Worm (Caenorhabditis elegans): ENCODE data around the gene str-150.

DNA sequence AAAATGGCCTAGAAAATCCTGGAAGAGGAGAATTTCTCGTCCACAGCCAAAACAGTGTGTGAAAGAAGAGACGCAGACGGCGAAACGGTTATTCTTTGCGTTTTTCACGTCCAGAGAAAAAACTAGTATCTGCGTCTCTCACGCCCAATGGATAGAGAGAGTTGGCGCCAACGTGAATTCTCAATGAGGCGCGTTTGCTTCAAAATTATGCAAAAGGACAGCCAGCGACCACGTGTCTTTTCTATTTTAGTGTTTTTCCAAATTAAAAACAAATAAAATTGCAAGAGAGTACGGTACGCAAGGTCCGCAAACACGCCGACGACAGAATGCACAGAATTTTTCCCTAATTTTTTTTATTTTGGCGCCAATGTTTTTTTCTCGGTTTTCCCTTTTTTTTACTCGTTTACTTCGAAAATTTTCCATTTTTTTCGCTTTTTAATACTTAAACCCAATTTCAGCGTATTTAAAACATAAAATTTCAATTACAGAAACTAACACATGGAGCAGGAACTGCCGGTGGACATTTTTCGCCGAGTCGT is 45.1 kb upstream of the str-150 start, which contains the start of gene Y32B12B.2:
- TF ChIP-seq flt-1 (GFP tag; IDR thresholded peaks at IDR 0.05), result 0 out of 2 replicates have a peak, but pooled peaks have one; percentile 27
- TF ChIP-seq tab-1 (GFP tag; IDR thresholded peaks at IDR 0.05), result no peak
- no peak for TF ChIP-seq med-1 (GFP tag; optimal IDR thresholded peaks at IDR 0.05; ENCODE audit: insufficient read depth)
- TF ChIP-seq ztf-23 (GFP tag; IDR thresholded peaks at IDR 0.05), result no peak
- TF ChIP-seq cog-1 (tag; optimal IDR thresholded peaks at IDR 0.05), result no peak
- TF ChIP-seq T22C8.4 (GFP tag; IDR thresholded peaks at IDR 0.05), result no peak
- no peak for TF ChIP-seq klf-2 (GFP tag; conservative IDR thresholded peaks at IDR 0.05)
